Worm (Caenorhabditis elegans) whole organism, L4 larva: ENCODE data around the gene fbxa-209.

ENCODE experiments used
- fos-1 ChIP-seq: fragments of 150-350 bp; optimal IDR thresholded peaks from 2 replicates; lab custom pipeline; 2014; ENCODE audit warnings: missing biosample characterization, missing genetic modification characterization
- nhr-10 ChIP-seq: fragments of 150-350 bp; optimal IDR thresholded peaks from 2 replicates; lab custom pipeline; 2014; ENCODE audit warnings: missing biosample characterization, missing genetic modification characterization
- pha-4 ChIP-seq, 2 experiments: fragments of 150-350 bp in 1 of 2; fragments of 200-800 bp in 1 of 2; sonication (Bioruptor generic) in 1 of 2; IDR thresholded peaks in 1 of 2; optimal IDR thresholded peaks in 1 of 2; 2 replicates each; pipeline versions ENCODE4 v1.3.6 to Lab custom; 2014 to 2022; ENCODE audit warnings: missing genetic modification characterization in 2 of 2, missing genetic modification reagents in 2 of 2, missing biosample characterization in 1 of 2, missing compliant biosample characterization in 1 of 2
- rbr-2 ChIP-seq: sonication (generic microtip); optimal IDR thresholded peaks from 2 replicates; lab custom pipeline; 2016; ENCODE audit warnings: missing genotype, missing genetic modification characterization, missing compliant biosample characterization
- ztf-11 ChIP-seq: fragments of 150-350 bp; optimal IDR thresholded peaks from 2 replicates; lab custom pipeline; 2014; ENCODE audit warnings: missing biosample characterization, missing genetic modification characterization

DNA sequence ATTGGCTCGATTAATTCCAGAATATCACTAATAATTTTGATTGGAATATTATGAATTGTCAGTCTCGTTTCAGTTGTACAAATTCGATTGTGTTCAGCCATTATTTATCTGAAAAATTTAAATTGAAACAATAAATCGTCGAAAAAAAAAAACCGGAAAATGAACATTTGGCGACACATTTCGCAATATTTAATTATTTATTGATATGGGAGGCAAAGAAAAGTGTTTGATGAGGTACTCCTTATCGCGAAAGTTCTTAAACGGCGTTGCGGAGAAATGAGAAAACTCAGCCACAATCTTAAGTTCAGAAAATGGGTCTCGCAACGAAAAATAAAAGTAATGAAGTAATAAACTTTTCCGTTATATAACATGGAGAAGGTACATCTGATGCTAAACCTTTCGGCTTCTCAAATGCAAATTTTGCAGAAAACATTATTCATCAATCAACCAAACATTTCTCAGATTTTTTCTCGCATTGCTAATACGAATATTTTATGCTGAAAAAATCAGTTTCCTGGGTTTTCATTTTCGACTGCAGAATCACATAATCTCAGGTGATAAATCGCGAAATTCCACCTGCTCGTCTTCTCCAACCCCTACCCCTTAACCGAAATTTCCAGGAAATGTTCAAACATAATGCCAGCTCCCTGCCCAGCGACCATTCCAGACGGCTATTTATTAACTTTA lies 27.0 kb downstream of the fbxa-209 start, which contains the start of the genes T06E6.15 and sri-7:
- TF ChIP-seq nhr-10 (tag; lab: Kevin White, UChicago) (no peak), fos-1 (tag; lab: Kevin White, UChicago) (no peak), rbr-2 (tag; lab: Kevin White, UChicago) (no peak), ztf-11 (tag; lab: Kevin White, UChicago) (no peak), pha-4 (GFP tag; IDR thresholded peaks at IDR 0.05; lab: Robert Waterston, UW) (no peak), pha-4 (tag; optimal IDR thresholded peaks at IDR 0.05; lab: Kevin White, UChicago) (no peak)
